Fruit fly (Drosophila melanogaster) whole organism, embryonic: Measurements from ENCODE around the gene ETHR.

Source experiments
- Atf6 ChIP-seq: fragments of 200-800 bp; sonication (Bioruptor generic); IDR thresholded peaks from 2 replicates; pipeline ENCODE4 v1.3.6; 2022; ENCODE audit warnings: missing biosample characterization, missing genetic modification characterization
- CG10462 ChIP-seq: fragments of 200-800 bp; sonication (Bioruptor generic); optimal IDR thresholded peaks from 2 replicates; lab custom pipeline; 2016; ENCODE audit warnings: missing biosample characterization, missing genetic modification characterization
- CG10979 ChIP-seq: fragments of 200-800 bp; sonication (Bioruptor generic); optimal IDR thresholded peaks from 2 replicates; lab custom pipeline; 2018; ENCODE audit warnings: missing biosample characterization, mild to moderate bottlenecking, missing genetic modification characterization, moderate library complexity
- CG11398 ChIP-seq: fragments of 200-800 bp; sonication (Bioruptor generic); optimal IDR thresholded peaks from 2 replicates; lab custom pipeline; 2016; ENCODE audit warnings: missing biosample characterization, missing genetic modification characterization
- CG11560 ChIP-seq: fragments of 200-800 bp; sonication (Bioruptor generic); IDR thresholded peaks from 3 replicates; pipeline ENCODE4 v1.3.6; 2022; ENCODE audit warnings: missing biosample characterization, missing genetic modification characterization
- CG13123 ChIP-seq: fragments of 200-800 bp; sonication (Bioruptor generic); optimal IDR thresholded peaks from 2 replicates; lab custom pipeline; 2016; ENCODE audit warnings: missing biosample characterization, missing genetic modification characterization
- CG13287 ChIP-seq: fragments of 200-800 bp; sonication (Bioruptor generic); IDR thresholded peaks from 2 replicates; pipeline ENCODE4 v1.3.6; 2022; ENCODE audit warnings: missing biosample characterization, missing genetic modification characterization; ENCODE audit not compliant: partially characterized antibody
- CG13894 ChIP-seq: fragments of 200-800 bp; sonication (Bioruptor generic); optimal IDR thresholded peaks from 3 replicates; lab custom pipeline; 2018; ENCODE audit warnings: missing biosample characterization, mild to moderate bottlenecking, missing genetic modification characterization, moderate library complexity
- CG15479 ChIP-seq: fragments of 200-800 bp; sonication (Bioruptor generic); optimal IDR thresholded peaks from 3 replicates; lab custom pipeline; 2019; ENCODE audit warnings: missing biosample characterization, mild to moderate bottlenecking, missing genetic modification characterization, moderate library complexity
- CG15514 ChIP-seq: fragments of 200-800 bp; sonication (Bioruptor generic); optimal IDR thresholded peaks from 3 replicates; lab custom pipeline; 2017; ENCODE audit warnings: missing biosample characterization, missing genetic modification characterization, mild to moderate bottlenecking, moderate library complexity, missing genetic modification reagents
- CG1602 ChIP-seq: fragments of 200-800 bp; sonication (Bioruptor generic); optimal IDR thresholded peaks from 3 replicates; lab custom pipeline; 2016; ENCODE audit warnings: missing biosample characterization, missing genetic modification characterization
- CG17186 ChIP-seq: fragments of 200-800 bp; sonication (Bioruptor generic); optimal IDR thresholded peaks from 3 replicates; lab custom pipeline; 2017; ENCODE audit warnings: missing biosample characterization, missing genetic modification reagents, missing genetic modification characterization
- CG2116 ChIP-seq: fragments of 200-800 bp; sonication (Bioruptor generic); optimal IDR thresholded peaks from 3 replicates; lab custom pipeline; 2018; ENCODE audit warnings: missing biosample characterization, mild to moderate bottlenecking, missing genetic modification characterization
- CG4820 ChIP-seq: fragments of 200-800 bp; sonication (Bioruptor generic); optimal IDR thresholded peaks from 3 replicates; lab custom pipeline; 2016; ENCODE audit warnings: missing biosample characterization, missing genetic modification characterization
- CG5180 ChIP-seq: fragments of 200-800 bp; sonication (Bioruptor generic); optimal IDR thresholded peaks from 3 replicates; lab custom pipeline; 2017; ENCODE audit warnings: missing biosample characterization, missing genetic modification characterization, mild to moderate bottlenecking, moderate library complexity, missing genetic modification reagents
- CG7271 ChIP-seq: fragments of 200-800 bp; sonication (Bioruptor generic); optimal IDR thresholded peaks from 2 replicates; lab custom pipeline; 2018; ENCODE audit warnings: missing biosample characterization, mild to moderate bottlenecking, missing genetic modification characterization, moderate library complexity
- CG7839 ChIP-seq: fragments of 200-800 bp; sonication (Bioruptor generic); optimal IDR thresholded peaks from 3 replicates; lab custom pipeline; 2018; ENCODE audit warnings: missing biosample characterization, mild to moderate bottlenecking, missing genetic modification characterization, moderate library complexity
- CG8290 ChIP-seq, 3 experiments: fragments of 200-800 bp; sonication (Bioruptor generic); optimal IDR thresholded peaks; 2 replicates each; lab custom pipeline; 2016 to 2019; ENCODE audit warnings: missing biosample characterization in 3 of 3, missing genetic modification characterization in 3 of 3, mild to moderate bottlenecking in 2 of 3, moderate library complexity in 1 of 3
- Chrac-16 ChIP-seq: fragments of 200-800 bp; sonication (Bioruptor generic); optimal IDR thresholded peaks from 3 replicates; lab custom pipeline; 2016; ENCODE audit warnings: missing biosample characterization, missing genetic modification characterization
- CoRest ChIP-seq: fragments of 200-800 bp; sonication (Bioruptor generic); optimal IDR thresholded peaks from 3 replicates; lab custom pipeline; 2018; ENCODE audit warnings: missing biosample characterization, mild to moderate bottlenecking, missing genetic modification characterization, moderate library complexity
- Drgx ChIP-seq: fragments of 200-800 bp; sonication (Bioruptor generic); IDR thresholded peaks from 2 replicates; pipeline ENCODE4 v1.3.6; 2022; ENCODE audit warnings: missing biosample characterization, missing genetic modification characterization
- Elba2 ChIP-seq: fragments of 200-800 bp; sonication (Bioruptor generic); optimal IDR thresholded peaks from 3 replicates; lab custom pipeline; 2016; ENCODE audit warnings: missing biosample characterization, missing genetic modification characterization
- Fer2 ChIP-seq: fragments of 200-800 bp; sonication (Bioruptor generic); optimal IDR thresholded peaks from 2 replicates; lab custom pipeline; 2018; ENCODE audit warnings: missing biosample characterization, mild to moderate bottlenecking, missing genetic modification characterization, moderate library complexity
- HLH3B ChIP-seq: fragments of 200-800 bp; sonication (Bioruptor generic); IDR thresholded peaks from 2 replicates; pipeline ENCODE4 v1.3.6; 2022; ENCODE audit warnings: missing biosample characterization, missing genetic modification characterization
- HmgD ChIP-seq: fragments of 200-800 bp; sonication (Bioruptor generic); optimal IDR thresholded peaks from 3 replicates; lab custom pipeline; 2016; ENCODE audit warnings: missing biosample characterization, missing genetic modification characterization
- Kr ChIP-seq: fragments of 200-800 bp; sonication (Bioruptor generic); optimal IDR thresholded peaks from 2 replicates; lab custom pipeline; 2017; ENCODE audit warnings: missing biosample characterization, mild to moderate bottlenecking, missing genetic modification characterization
- Med ChIP-seq: fragments of 200-800 bp; sonication (Bioruptor generic); peaks from one replicate; lab custom pipeline; 2016; ENCODE audit warnings: missing biosample characterization, missing genetic modification characterization, mild to moderate bottlenecking, inconsistent platforms, moderate library complexity
- Mrtf ChIP-seq: fragments of 200-800 bp; sonication (Bioruptor generic); IDR thresholded peaks from 3 replicates; pipeline ENCODE4 v1.3.6; 2022; ENCODE audit warnings: missing biosample characterization, missing genetic modification characterization
- PHDP ChIP-seq: fragments of 200-800 bp; sonication (Bioruptor generic); optimal IDR thresholded peaks from 3 replicates; lab custom pipeline; 2018; ENCODE audit warnings: missing biosample characterization, mild to moderate bottlenecking, missing genetic modification characterization, moderate library complexity
- Poxn ChIP-seq: fragments of 200-800 bp; sonication (Bioruptor generic); IDR thresholded peaks from 2 replicates; pipeline ENCODE4 v1.3.6; 2022; ENCODE audit warnings: missing biosample characterization, missing genetic modification characterization
- Rfx ChIP-seq: fragments of 200-800 bp; sonication (Bioruptor generic); IDR thresholded peaks from 2 replicates; pipeline ENCODE4 v1.3.6; 2022; ENCODE audit warnings: missing biosample characterization, missing genetic modification characterization
- Stat92E ChIP-seq, 3 experiments: fragments of >200 bp in 2 of 3; fragments of 200-800 bp in 1 of 3; sonication (Bioruptor generic) in 1 of 3; optimal IDR thresholded peaks; 2 replicates each; lab custom pipeline; 2017 to 2019; ENCODE audit warnings: missing biosample characterization in 3 of 3, missing genetic modification characterization in 3 of 3, mild to moderate bottlenecking in 1 of 3, moderate library complexity in 1 of 3
- aop ChIP-seq: fragments of 200-800 bp; sonication (Bioruptor generic); IDR thresholded peaks from 2 replicates; pipeline ENCODE4 v1.3.6; 2022; ENCODE audit warnings: missing biosample characterization, missing genetic modification characterization
- exex ChIP-seq: fragments of 200-800 bp; sonication (Bioruptor generic); optimal IDR thresholded peaks from 4 replicates; lab custom pipeline; 2018; ENCODE audit warnings: missing biosample characterization, mild to moderate bottlenecking, missing genetic modification characterization, moderate library complexity
- eyg ChIP-seq: fragments of 200-800 bp; sonication (Bioruptor generic); optimal IDR thresholded peaks from 3 replicates; lab custom pipeline; 2016; ENCODE audit warnings: missing biosample characterization, missing genetic modification characterization
- fd64A ChIP-seq: fragments of 200-800 bp; sonication (Bioruptor generic); optimal IDR thresholded peaks from 3 replicates; lab custom pipeline; 2018; ENCODE audit warnings: missing biosample characterization, mild to moderate bottlenecking, missing genetic modification characterization
- grau ChIP-seq: fragments of 200-800 bp; optimal IDR thresholded peaks from 3 replicates; lab custom pipeline; 2019; ENCODE audit warnings: missing biosample characterization, mild to moderate bottlenecking, missing genetic modification characterization, moderate library complexity
- grn ChIP-seq: fragments of 200-800 bp; sonication (Bioruptor generic); optimal IDR thresholded peaks from 3 replicates; lab custom pipeline; 2017; ENCODE audit warnings: missing biosample characterization, missing genetic modification characterization
- h ChIP-seq: fragments of >200 bp; optimal IDR thresholded peaks from 2 replicates; lab custom pipeline; 2017
- hbn ChIP-seq: fragments of 200-800 bp; sonication (Bioruptor generic); IDR thresholded peaks from 2 replicates; pipeline ENCODE4 v1.3.6; 2022; ENCODE audit warnings: missing biosample characterization, missing genetic modification characterization; ENCODE audit not compliant: partially characterized antibody
- kay ChIP-seq: fragments of 200-800 bp; sonication (Bioruptor generic); optimal IDR thresholded peaks from 2 replicates; lab custom pipeline; 2016; ENCODE audit warnings: missing biosample characterization, missing genetic modification characterization
- maf-S ChIP-seq: fragments of 200-800 bp; sonication (Bioruptor generic); optimal IDR thresholded peaks from 2 replicates; lab custom pipeline; 2016; ENCODE audit warnings: missing biosample characterization, missing genetic modification characterization
- phol ChIP-seq: fragments of 200-800 bp; sonication (Bioruptor generic); optimal IDR thresholded peaks from 3 replicates; lab custom pipeline; 2018; ENCODE audit warnings: missing biosample characterization, mild to moderate bottlenecking, missing genetic modification characterization, moderate library complexity
- pum ChIP-seq: fragments of 200-800 bp; sonication (Bioruptor generic); optimal IDR thresholded peaks from 2 replicates; lab custom pipeline; 2016; ENCODE audit warnings: missing biosample characterization, missing genetic modification characterization
- rib ChIP-seq: fragments of 200-800 bp; sonication (Bioruptor generic); IDR thresholded peaks from 2 replicates; pipeline ENCODE4 v1.3.6; 2022; ENCODE audit warnings: missing biosample characterization, missing genetic modification characterization
- shn ChIP-seq: fragments of 200-800 bp; sonication (Bioruptor generic); optimal IDR thresholded peaks from 3 replicates; lab custom pipeline; 2016; ENCODE audit warnings: missing biosample characterization, missing genetic modification characterization
- ttk ChIP-seq: fragments of 200-800 bp; sonication (Bioruptor generic); IDR thresholded peaks from 2 replicates; pipeline ENCODE4 v2.1.2; 2022; ENCODE audit warnings: missing biosample characterization, missing genetic modification characterization
- wdn ChIP-seq: fragments of 200-800 bp; sonication (Bioruptor generic); IDR thresholded peaks from 2 replicates; pipeline ENCODE4 v1.3.6; 2022; ENCODE audit warnings: missing biosample characterization, missing genetic modification characterization
- z ChIP-seq: fragments of 200-800 bp; sonication (Bioruptor generic); IDR thresholded peaks from 3 replicates; pipeline ENCODE4 v1.3.6; 2022; ENCODE audit warnings: missing biosample characterization, missing genetic modification characterization
- zf30C ChIP-seq: fragments of 200-800 bp; sonication (Bioruptor generic); optimal IDR thresholded peaks from 3 replicates; lab custom pipeline; 2018; ENCODE audit warnings: missing biosample characterization, mild to moderate bottlenecking, missing genetic modification characterization

ETHR gene

dm6 chr3R:21273427-21274038 lies 26.7 kb downstream of the ETHR start, which contains the start of gene CG3308 (continued):
- TF ChIP-seq shn (GFP tag; lab: Kevin White, UChicago) (no peak), CG8290 (GFP tag; optimal IDR thresholded peaks at IDR 0.05; lab: Kevin White, UChicago) (no peak), CG8290 (tag; optimal IDR thresholded peaks at IDR 0.05; lab: Kevin White, UChicago) (peak in 1 of 2 experiments; percentile 71), Elba2 (GFP tag; lab: Kevin White, UChicago) (no peak), Poxn (no peak), Drgx (GFP tag; lab: Robert Waterston, UW) (no peak), grn (GFP tag; lab: Kevin White, UChicago) (no peak), PHDP (no peak), CG13287 (GFP tag; lab: Robert Waterston, UW) (peak; percentile 87), CG15514 (GFP tag; lab: Kevin White, UChicago) (peak; percentile 85), CG13123 (GFP tag; lab: Kevin White, UChicago) (no peak), CG11560 (tag; lab: Robert Waterston, UW) (no peak), HmgD (GFP tag; lab: Kevin White, UChicago) (peak; percentile 7), Stat92E (GFP tag; optimal IDR thresholded peaks at IDR 0.05; lab: Kevin White, UChicago) (no peak), CG2116 (GFP tag; lab: Kevin White, UChicago) (peak; percentile 80), fd64A (no peak), CG10462 (GFP tag; lab: Kevin White, UChicago) (no peak), rib (no peak), z (GFP tag; lab: Robert Waterston, UW) (no peak), HLH3B (no peak), CoRest (tag; lab: Kevin White, UChicago) (peak; percentile 30), CG5180 (GFP tag; lab: Kevin White, UChicago) (no peak), phol (tag; lab: Kevin White, UChicago) (peak; percentile 45), CG1602 (GFP tag; lab: Kevin White, UChicago) (peak; percentile 25), CG13894 (tag; lab: Kevin White, UChicago) (peak; percentile 72), CG11398 (no peak), ttk (GFP tag; lab: Robert Waterston, UW) (no peak), Chrac-16 (GFP tag; lab: Kevin White, UChicago) (no peak), CG17186 (peak; percentile 66), kay (peak; percentile 36), Med (GFP tag; lab: Kevin White, UChicago) (peak; percentile 88), CG4820 (GFP tag; lab: Kevin White, UChicago) (no peak), Fer2 (tag; lab: Kevin White, UChicago) (no peak), hbn (peak; percentile 75), Rfx (GFP tag; lab: Robert Waterston, UW) (peak; percentile 78), CG7839 (tag; lab: Kevin White, UChicago) (peak; percentile 30), Kr (no peak), grau (tag; lab: Kevin White, UChicago) (no peak), CG15479 (GFP tag; lab: Kevin White, UChicago) (no peak), wdn (no peak), exex (peak; percentile 37), pum (peak; percentile 24), CG10979 (tag; lab: Kevin White, UChicago) (peak; percentile 45), CG7271 (tag; lab: Kevin White, UChicago) (no peak), Atf6 (no peak), h (lab: Kevin White, UChicago) (no peak), maf-S (GFP tag; lab: Kevin White, UChicago) (peak; percentile 19), aop (no peak), zf30C (GFP tag; lab: Kevin White, UChicago) (no peak), eyg (GFP tag; lab: Kevin White, UChicago) (no peak), Mrtf (GFP tag; lab: Robert Waterston, UW) (no peak)
